Worm (Caenorhabditis elegans) whole organism, late embryonic: ENCODE measurements around the gene F49E12.7.

Experiments used
- Y22D7AL.16 ChIP-seq: sonication (generic microtip); optimal IDR thresholded peaks from 2 replicates; lab custom pipeline; 2016; ENCODE audit warnings: missing genetic modification characterization, missing compliant biosample characterization
- ama-1 ChIP-seq: fragments of 150-350 bp; optimal IDR thresholded peaks from 2 replicates; lab custom pipeline; 2014
- ceh-31 ChIP-seq: sonication (generic microtip); optimal IDR thresholded peaks from 2 replicates; lab custom pipeline; 2016; ENCODE audit warnings: missing genetic modification characterization, missing compliant biosample characterization
- fkh-10 ChIP-seq: fragments of 150-350 bp; optimal IDR thresholded peaks from 2 replicates; lab custom pipeline; 2014; ENCODE audit warnings: missing biosample characterization, missing genetic modification reagents, missing genetic modification characterization
- gmeb-2 ChIP-seq: sonication (generic microtip); optimal IDR thresholded peaks from 2 replicates; lab custom pipeline; 2016; ENCODE audit warnings: missing genetic modification characterization, inconsistent platforms, missing compliant biosample characterization
- madf-2 ChIP-seq: sonication (generic microtip); optimal IDR thresholded peaks from 2 replicates; lab custom pipeline; 2017; ENCODE audit warnings: missing genetic modification characterization, missing compliant biosample characterization

DNA sequence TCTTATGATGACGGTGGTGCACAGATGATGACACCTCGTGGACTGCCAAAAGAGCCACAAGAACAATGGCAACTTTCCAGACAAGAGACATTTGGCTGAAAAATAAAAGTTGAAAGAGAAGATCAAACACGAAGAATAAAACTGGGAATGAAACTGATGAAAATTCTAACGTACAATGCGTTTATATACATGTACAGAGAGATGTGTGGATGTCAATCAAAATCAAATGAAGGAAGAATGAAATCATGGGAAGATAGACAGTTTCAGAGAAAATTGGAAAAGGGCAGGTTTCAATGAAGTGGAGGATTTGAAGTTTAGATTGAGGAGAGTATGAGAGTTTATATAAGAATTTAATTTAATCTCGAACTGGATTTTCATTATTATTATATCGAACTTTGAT is 3.1 kb upstream of the F49E12.7 start, which contains the start of gene dod-23:
- TF ChIP-seq Y22D7AL.16 (tag; lab: Kevin White, UChicago) (no peak), fkh-10 (GFP tag; lab: Kevin White, UChicago) (no peak), madf-2 (no peak), ama-1 (lab: Kevin White, UChicago) (no peak), ceh-31 (no peak), gmeb-2 (no peak)
